Worm (Caenorhabditis elegans) whole organism, L3 larva: ENCODE data around the gene mpk-2.

Experiments used
- ZK546.5 ChIP-seq: sonication (generic microtip); optimal IDR thresholded peaks from 2 replicates; lab custom pipeline; 2017; ENCODE audit warnings: missing biosample characterization, missing genetic modification characterization
- aly-2 ChIP-seq: fragments of 150-350 bp; optimal IDR thresholded peaks from 2 replicates; lab custom pipeline; 2014; ENCODE audit warnings: missing biosample characterization, missing genetic modification characterization
- ama-1 ChIP-seq: fragments of 150-350 bp; optimal IDR thresholded peaks from 2 replicates; lab custom pipeline; 2018
- ceh-16 ChIP-seq: sonication (generic microtip); optimal IDR thresholded peaks from 2 replicates; lab custom pipeline; 2017; ENCODE audit warnings: missing biosample characterization, missing genetic modification characterization
- ceh-28 ChIP-seq: fragments of 150-350 bp; optimal IDR thresholded peaks from 2 replicates; lab custom pipeline; 2014; ENCODE audit warnings: missing biosample characterization, missing genetic modification reagents, missing genetic modification characterization
- ceh-82 ChIP-seq: fragments of 150-350 bp; optimal IDR thresholded peaks from 2 replicates; lab custom pipeline; 2014; ENCODE audit warnings: missing biosample characterization, missing genetic modification characterization
- egl-5 ChIP-seq: fragments of 150-350 bp; optimal IDR thresholded peaks from 2 replicates; lab custom pipeline; 2017; ENCODE audit warnings: missing biosample characterization, missing genetic modification reagents, missing genetic modification characterization, inconsistent platforms
- elt-1 ChIP-seq: fragments of 150-350 bp; optimal IDR thresholded peaks from 2 replicates; lab custom pipeline; 2014; ENCODE audit warnings: missing biosample characterization, missing genetic modification characterization
- elt-2 ChIP-seq: sonication (generic microtip); optimal IDR thresholded peaks from 2 replicates; lab custom pipeline; 2016; ENCODE audit warnings: missing genetic modification reagents, mild to moderate bottlenecking, missing genetic modification characterization, missing compliant biosample characterization
- elt-3 ChIP-seq, 3 experiments: fragments of 150-350 bp in 1 of 3; sonication (generic microtip) in 2 of 3; optimal IDR thresholded peaks; 2 replicates in 2 of 3; 4 replicates in 1 of 3; lab custom pipeline; 2014 to 2017; ENCODE audit warnings: missing biosample characterization in 3 of 3, missing genetic modification characterization in 3 of 3
- eor-1 ChIP-seq, 2 experiments: fragments of 150-350 bp; optimal IDR thresholded peaks; 2 replicates each; lab custom pipeline; 2014 to 2018; ENCODE audit warnings: missing biosample characterization in 2 of 2, missing genetic modification characterization in 2 of 2
- fkh-10 ChIP-seq: sonication (generic microtip); optimal IDR thresholded peaks from 2 replicates; lab custom pipeline; 2017; ENCODE audit warnings: missing biosample characterization, missing genetic modification reagents, missing genetic modification characterization
- fkh-2 ChIP-seq: fragments of 150-350 bp; optimal IDR thresholded peaks from 2 replicates; lab custom pipeline; 2014; ENCODE audit warnings: missing biosample characterization, missing genetic modification reagents, missing genetic modification characterization
- fos-1 ChIP-seq: fragments of 150-350 bp; optimal IDR thresholded peaks from 2 replicates; lab custom pipeline; 2014; ENCODE audit warnings: missing biosample characterization, missing genetic modification characterization
- hmg-11 ChIP-seq: sonication (generic microtip); optimal IDR thresholded peaks from 2 replicates; lab custom pipeline; 2016; ENCODE audit warnings: missing genetic modification characterization, missing compliant biosample characterization
- jun-1 ChIP-seq: fragments of 150-350 bp; optimal IDR thresholded peaks from 2 replicates; lab custom pipeline; 2014; ENCODE audit warnings: missing biosample characterization, missing genetic modification reagents, missing genetic modification characterization
- lin-15B ChIP-seq: fragments of 150-350 bp; optimal IDR thresholded peaks from 2 replicates; lab custom pipeline; 2014; ENCODE audit warnings: missing biosample characterization, missing genetic modification characterization
- lin-39 ChIP-seq: fragments of 150-350 bp; optimal IDR thresholded peaks from 2 replicates; lab custom pipeline; 2018; ENCODE audit warnings: missing biosample characterization, missing genetic modification reagents, missing genetic modification characterization
- lsy-12 ChIP-seq: sonication (generic microtip); optimal IDR thresholded peaks from 2 replicates; lab custom pipeline; 2016; ENCODE audit warnings: mild to moderate bottlenecking, missing genetic modification characterization, missing compliant biosample characterization
- mdl-1 ChIP-seq: fragments of 150-350 bp; optimal IDR thresholded peaks from 2 replicates; lab custom pipeline; 2014; ENCODE audit warnings: missing biosample characterization, missing genetic modification characterization
- mml-1 ChIP-seq: fragments of 150-350 bp; sonication (generic microtip); optimal IDR thresholded peaks from 3 replicates; lab custom pipeline; 2014; ENCODE audit warnings: missing biosample characterization, missing genetic modification characterization
- nfya-1 ChIP-seq: sonication (generic microtip); optimal IDR thresholded peaks from 2 replicates; lab custom pipeline; 2017; ENCODE audit warnings: missing genetic modification characterization, mild to moderate bottlenecking, missing compliant biosample characterization, antibody characterized with exemption, moderate library complexity; ENCODE audit not compliant: insufficient read depth
- nhr-23 ChIP-seq: fragments of 150-350 bp; optimal IDR thresholded peaks from 2 replicates; lab custom pipeline; 2014; ENCODE audit warnings: missing biosample characterization, missing genetic modification reagents, missing genetic modification characterization
- nhr-237 ChIP-seq: fragments of 150-350 bp; optimal IDR thresholded peaks from 2 replicates; lab custom pipeline; 2014; ENCODE audit warnings: missing biosample characterization, missing genetic modification characterization
- nhr-25 ChIP-seq: sonication (generic microtip); optimal IDR thresholded peaks from 2 replicates; lab custom pipeline; 2017; ENCODE audit warnings: missing biosample characterization, missing genetic modification characterization
- nhr-43 ChIP-seq: sonication (generic microtip); optimal IDR thresholded peaks from 2 replicates; lab custom pipeline; 2016; ENCODE audit warnings: mild to moderate bottlenecking, missing genetic modification characterization, missing compliant biosample characterization; ENCODE audit not compliant: poor library complexity, severe bottlenecking
- nhr-77 ChIP-seq: fragments of 150-350 bp; optimal IDR thresholded peaks from 2 replicates; lab custom pipeline; 2014; ENCODE audit warnings: missing biosample characterization, missing genetic modification characterization
- pha-4 ChIP-seq: fragments of 150-350 bp; optimal IDR thresholded peaks from 2 replicates; lab custom pipeline; 2014; ENCODE audit warnings: missing biosample characterization, missing genetic modification reagents, missing genetic modification characterization
- pqm-1 ChIP-seq: fragments of 150-350 bp; optimal IDR thresholded peaks from 2 replicates; lab custom pipeline; 2017; ENCODE audit warnings: missing biosample characterization, missing genetic modification characterization, inconsistent platforms
- sea-2 ChIP-seq: fragments of 150-350 bp; sonication (generic microtip); optimal IDR thresholded peaks from 4 replicates; lab custom pipeline; 2014; ENCODE audit warnings: missing biosample characterization, missing genetic modification reagents, missing genetic modification characterization
- skn-1 ChIP-seq: fragments of 150-350 bp; optimal IDR thresholded peaks from 2 replicates; lab custom pipeline; 2014; ENCODE audit warnings: missing biosample characterization, missing genetic modification characterization
- snpc-4 ChIP-seq: fragments of 150-350 bp; optimal IDR thresholded peaks from 2 replicates; lab custom pipeline; 2014; ENCODE audit warnings: missing biosample characterization, missing genetic modification characterization
- tbx-2 ChIP-seq: sonication (generic microtip); optimal IDR thresholded peaks from 2 replicates; lab custom pipeline; 2016; ENCODE audit warnings: mild to moderate bottlenecking, missing genetic modification characterization, missing compliant biosample characterization
- unc-39 ChIP-seq: sonication (generic microtip); optimal IDR thresholded peaks from 4 replicates; lab custom pipeline; 2017; ENCODE audit warnings: missing biosample characterization, missing genetic modification characterization
- zag-1 ChIP-seq: fragments of 150-350 bp; optimal IDR thresholded peaks from 2 replicates; lab custom pipeline; 2014; ENCODE audit warnings: missing biosample characterization, missing genetic modification characterization
- ztf-11 ChIP-seq: fragments of 150-350 bp; optimal IDR thresholded peaks from 2 replicates; lab custom pipeline; 2014; ENCODE audit warnings: missing biosample characterization, missing genetic modification characterization

Gene mpk-2

DNA sequence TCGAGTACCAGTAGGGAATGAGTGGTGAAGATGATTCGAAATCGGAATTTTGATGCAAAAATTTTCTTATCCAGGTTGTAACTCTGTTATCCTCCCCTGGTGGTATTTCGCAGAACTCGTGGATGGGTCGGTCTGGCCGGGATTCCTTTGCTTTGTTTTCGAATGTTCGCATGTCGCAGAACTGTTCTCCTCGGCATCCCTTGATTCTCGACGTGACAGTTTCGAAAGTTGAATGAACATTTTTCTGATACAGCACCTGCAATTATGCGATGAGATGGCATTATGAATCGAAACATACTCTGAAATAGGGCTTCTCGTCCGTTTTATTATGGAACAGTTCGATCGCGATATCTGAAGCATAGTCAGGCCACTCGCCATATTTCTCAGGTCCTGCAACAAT is 47.7 kb upstream of the mpk-2 start:
- TF ChIP-seq nhr-23 (tag; lab: Kevin White, UChicago) = no peak
- TF ChIP-seq zag-1 (tag; lab: Kevin White, UChicago) = no peak
- TF ChIP-seq egl-5 (tag; lab: Kevin White, UChicago) = no peak
- no peak for TF ChIP-seq fkh-10 (GFP tag; lab: Kevin White, UChicago)
- peak; percentile 2 for TF ChIP-seq elt-2 (tag; lab: Kevin White, UChicago)
- TF ChIP-seq fkh-2 (tag; lab: Kevin White, UChicago) = no peak
- TF ChIP-seq lin-15B = no peak

DNA sequence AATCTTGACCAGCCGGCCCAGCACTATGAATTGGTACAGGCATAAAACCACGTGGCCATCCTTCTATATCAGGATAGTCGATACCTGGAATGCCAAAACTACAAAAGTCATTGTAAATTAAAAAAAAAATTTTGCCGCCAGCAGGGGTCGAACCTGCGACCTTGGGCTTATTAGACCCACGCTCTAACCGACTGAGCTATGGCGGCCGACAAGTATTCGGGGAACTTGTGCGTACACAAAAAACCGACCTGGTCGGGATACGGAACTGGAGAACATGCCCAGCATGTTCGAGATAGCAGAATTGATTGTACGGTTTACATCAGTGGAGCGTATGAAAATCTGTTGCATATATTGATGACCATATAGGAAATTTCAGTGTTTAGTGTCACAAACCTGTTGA is 46.6 kb upstream of the mpk-2 start:
- peak; percentile 79 for TF ChIP-seq nhr-25
- peak; percentile 21 for TF ChIP-seq lin-39
- no peak for TF ChIP-seq skn-1 (tag; lab: Kevin White, UChicago)
- TF ChIP-seq nhr-43 (tag; lab: Kevin White, UChicago) = peak; percentile 84
- peak; percentile 51 for TF ChIP-seq tbx-2
- TF ChIP-seq elt-2 (tag; lab: Kevin White, UChicago) = peak; percentile 90
- peak; percentile 61 for TF ChIP-seq egl-5 (tag; lab: Kevin White, UChicago)
- peak; percentile 9 for TF ChIP-seq jun-1 (tag; lab: Kevin White, UChicago)
- TF ChIP-seq lin-15B = peak; percentile 37
- TF ChIP-seq nfya-1 = peak; percentile 43
- peak; percentile 46 for TF ChIP-seq nhr-23 (tag; lab: Kevin White, UChicago)
- no peak for TF ChIP-seq fos-1 (tag; lab: Kevin White, UChicago)
- no peak for TF ChIP-seq fkh-10 (GFP tag; lab: Kevin White, UChicago)
- peak; percentile 67 for TF ChIP-seq hmg-11 (tag; lab: Kevin White, UChicago)
- peak; percentile 9 for TF ChIP-seq pqm-1 (tag; lab: Kevin White, UChicago)
- TF ChIP-seq lsy-12 (tag; lab: Kevin White, UChicago) = peak; percentile 71
- peak; percentile 99 for TF ChIP-seq snpc-4 (tag; lab: Kevin White, UChicago)
- peak; percentile 73 for TF ChIP-seq pha-4 (tag; lab: Kevin White, UChicago)
- no peak for TF ChIP-seq mdl-1 (tag; lab: Kevin White, UChicago)

DNA sequence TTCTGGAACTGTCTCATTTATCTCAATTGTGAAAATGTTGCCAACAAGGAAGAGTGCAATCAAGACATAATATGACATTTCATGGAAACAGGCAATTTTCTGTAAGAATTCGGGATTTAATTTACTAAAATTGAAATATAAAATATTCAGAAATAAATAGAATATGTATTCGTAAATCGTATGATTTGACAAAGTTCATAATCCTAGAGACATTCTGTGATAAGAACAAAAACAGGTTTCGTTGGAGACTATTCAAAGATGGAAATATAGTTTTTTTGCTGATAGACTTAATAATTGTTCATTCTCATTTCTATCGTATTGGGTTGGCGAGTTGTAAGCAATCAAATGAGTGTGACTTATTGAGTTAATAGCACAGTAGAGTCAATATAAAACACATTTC is 45.9 kb upstream of the mpk-2 start, which contains the start of gene C27A2.12:
Gene C27A2.12, minus strand, starts transcription at position 101 of the 400 bp plus-strand sequence.
- TF ChIP-seq ceh-28 (tag; lab: Kevin White, UChicago) = no peak
- no peak for TF ChIP-seq lin-15B
- no peak for TF ChIP-seq nhr-23 (tag; lab: Kevin White, UChicago)
- no peak for TF ChIP-seq ceh-82 (tag; lab: Kevin White, UChicago)
- no peak for TF ChIP-seq hmg-11 (tag; lab: Kevin White, UChicago)
- no peak for TF ChIP-seq ztf-11 (tag; lab: Kevin White, UChicago)
- TF ChIP-seq ceh-16 (tag; lab: Kevin White, UChicago) = no peak
- no peak for TF ChIP-seq zag-1 (tag; lab: Kevin White, UChicago)
- TF ChIP-seq mml-1 (tag; lab: Kevin White, UChicago) = no peak
- TF ChIP-seq nfya-1 = no peak
- no peak for TF ChIP-seq nhr-77 (tag; lab: Kevin White, UChicago)
- no peak for TF ChIP-seq tbx-2
- TF ChIP-seq elt-3 (tag; optimal IDR thresholded peaks at IDR 0.05; lab: Kevin White, UChicago) = no peak
- TF ChIP-seq unc-39 (tag; lab: Kevin White, UChicago) = no peak
- no peak for TF ChIP-seq fkh-2 (tag; lab: Kevin White, UChicago)
- TF ChIP-seq nhr-237 (tag; lab: Kevin White, UChicago) = no peak

DNA sequence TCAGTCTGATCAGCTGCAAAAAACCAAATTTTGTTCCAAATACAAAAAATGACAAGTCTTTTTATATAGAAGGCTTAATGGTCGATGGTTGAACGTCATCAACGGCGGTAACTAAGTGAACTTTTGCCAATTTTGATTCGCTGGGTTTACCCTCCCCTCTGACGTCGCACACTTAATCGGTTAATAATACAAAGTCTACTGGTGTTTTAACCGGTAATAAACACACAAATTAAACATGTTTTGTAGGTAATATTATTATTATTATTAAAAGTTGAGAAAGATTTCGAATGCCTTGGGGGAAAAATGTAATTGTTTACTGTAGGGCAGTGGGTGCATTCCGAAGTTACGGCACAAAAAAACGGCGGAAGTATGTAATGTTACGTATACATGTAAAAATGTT is 43.2 kb upstream of the mpk-2 start, which contains the start of gene pho-12:
Gene pho-12, minus strand, starts transcription at position 101 of the 400 bp plus-strand sequence.
- TF ChIP-seq ama-1 (lab: Kevin White, UChicago) (no peak), unc-39 (tag; lab: Kevin White, UChicago) (no peak), nhr-23 (tag; lab: Kevin White, UChicago) (no peak), elt-1 (no peak), egl-5 (tag; lab: Kevin White, UChicago) (no peak), sea-2 (no peak), jun-1 (tag; lab: Kevin White, UChicago) (no peak), ZK546.5 (tag; lab: Kevin White, UChicago) (no peak), ceh-82 (tag; lab: Kevin White, UChicago) (no peak), aly-2 (tag; lab: Kevin White, UChicago) (no peak), eor-1 (tag; optimal IDR thresholded peaks at IDR 0.05; lab: Kevin White, UChicago) (no peak), nfya-1 (no peak), zag-1 (tag; lab: Kevin White, UChicago) (no peak)
